Fruit fly (Drosophila melanogaster): ENCODE measurements around the gene CG5250.

CG5250 gene

DNA sequence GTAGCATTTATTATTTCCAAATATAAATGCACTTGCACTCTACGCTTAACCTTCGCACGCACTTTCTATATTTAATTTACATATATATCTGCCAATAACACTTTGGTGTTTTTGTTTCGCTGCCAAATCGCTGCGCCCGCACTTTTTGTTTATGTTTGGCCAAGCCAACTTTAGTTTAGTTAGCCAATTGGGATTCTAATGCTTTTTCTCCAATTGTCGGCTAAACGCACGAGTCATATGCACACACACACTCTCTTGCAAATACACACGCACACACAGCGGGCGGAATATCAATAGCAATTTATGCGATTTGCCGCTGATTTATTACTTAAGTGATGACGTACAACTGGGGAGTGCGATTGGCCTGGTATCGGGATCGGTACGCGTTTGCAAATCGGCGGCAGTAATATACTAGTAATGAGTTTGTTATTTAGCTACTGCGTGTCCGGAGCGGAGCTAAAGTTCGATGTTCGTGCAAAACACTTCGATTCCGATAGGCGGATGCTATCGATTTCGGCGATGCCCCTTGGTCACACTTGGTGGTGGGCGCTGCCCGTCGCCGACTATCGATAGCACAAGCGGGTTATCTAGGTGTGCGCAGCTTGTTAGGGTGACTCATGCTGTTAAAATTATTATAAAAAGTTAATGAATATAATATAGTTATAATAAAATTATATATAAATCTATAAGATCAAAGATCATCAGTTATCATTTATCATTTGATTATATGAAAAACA lies 2.8 kb downstream of the CG5250 start, which contains the start of gene vib (continued):
- TF ChIP-seq CG10267 (tag; optimal IDR thresholded peaks at IDR 0.05) (peak; percentile 75), CG8388 (GFP tag; optimal IDR thresholded peaks at IDR 0.05) (peak; percentile 36), prd (optimal IDR thresholded peaks at IDR 0.05) (no peak), prd (GFP tag; IDR thresholded peaks at IDR 0.05) (no peak; the same call in 2 of the 3 replicates), onecut (GFP tag; IDR thresholded peaks at IDR 0.05) (peak; percentile 72), B-H1 (GFP tag; IDR thresholded peaks at IDR 0.05) (no peak), Antp (GFP tag; optimal IDR thresholded peaks at IDR 0.05) (no peak), sd (tag; optimal IDR thresholded peaks at IDR 0.05) (no peak), Six4 (GFP tag; optimal IDR thresholded peaks at IDR 0.05) (peak; percentile 19), zen (tag; optimal IDR thresholded peaks at IDR 0.05) (peak; percentile 32), CG11723 (GFP tag; optimal IDR thresholded peaks at IDR 0.05) (no peak), kni (GFP tag; optimal IDR thresholded peaks at IDR 0.05) (no peak), CG8944 (GFP tag; optimal IDR thresholded peaks at IDR 0.05) (no peak), row (GFP tag; IDR thresholded peaks at IDR 0.05) (peak; percentile 84), CG8359 (GFP tag; optimal IDR thresholded peaks at IDR 0.05; ENCODE audit: borderline replicate concordance) (no peak), CG15479 (GFP tag; optimal IDR thresholded peaks at IDR 0.05) (no peak), Sry-β (GFP tag; optimal IDR thresholded peaks at IDR 0.05) (peak; percentile 77), hth (optimal IDR thresholded peaks at IDR 0.05) (no peak), Blimp-1 (GFP tag; optimal IDR thresholded peaks at IDR 0.05) (no peak), psq (GFP tag; optimal IDR thresholded peaks at IDR 0.05) (no peak), toy (GFP tag; IDR thresholded peaks at IDR 0.05) (no peak), pzg (GFP tag; optimal IDR thresholded peaks at IDR 0.05) (peak; percentile 87), zen2 (GFP tag; IDR thresholded peaks at IDR 0.05; ENCODE audit: partially characterized antibody) (peak; percentile 86), HLH54F (GFP tag; optimal IDR thresholded peaks at IDR 0.05) (peak; percentile 10), Tbp (GFP tag; optimal IDR thresholded peaks at IDR 0.05) (no peak), B-H2 (GFP tag; optimal IDR thresholded peaks at IDR 0.05) (no peak), CG7556 (GFP tag; optimal IDR thresholded peaks at IDR 0.05) (peak; percentile 59), CG31441 (GFP tag; IDR thresholded peaks at IDR 0.05) (peak; percentile 77), CG4854 (GFP tag; optimal IDR thresholded peaks at IDR 0.05) (no peak), CG4360 (GFP tag; IDR thresholded peaks at IDR 0.05) (peak; percentile 29; the same call in 1 of the 2 replicates), CG6254 (GFP tag; optimal IDR thresholded peaks at IDR 0.05) (peak; percentile 11), trem (tag; optimal IDR thresholded peaks at IDR 0.05) (peak; percentile 77), Dbx (GFP tag; IDR thresholded peaks at IDR 0.05) (peak; percentile 65; the same call in 2 of the 3 replicates), CG3995 (GFP tag; optimal IDR thresholded peaks at IDR 0.05) (peak; percentile 45), cg (GFP tag; optimal IDR thresholded peaks at IDR 0.05) (peak; percentile 89), CG17612 (GFP tag; IDR thresholded peaks at IDR 0.05) (no peak), sqz (GFP tag; optimal IDR thresholded peaks at IDR 0.05) (no peak), gsb (GFP tag; IDR thresholded peaks at IDR 0.05) (no peak), Chrac-16 (GFP tag; optimal IDR thresholded peaks at IDR 0.05) (peak; percentile 12), nmo (GFP tag; optimal IDR thresholded peaks at IDR 0.05) (peak; percentile 61), Ravus (GFP tag; IDR thresholded peaks at IDR 0.05) (no peak), dm (GFP tag; optimal IDR thresholded peaks at IDR 0.05) (peak; percentile 25), Myb (GFP tag; optimal IDR thresholded peaks at IDR 0.05) (peak; percentile 20), CG5953 (GFP tag; IDR thresholded peaks at IDR 0.05) (no peak), CG3163 (GFP tag; optimal IDR thresholded peaks at IDR 0.05) (no peak), nau (GFP tag; optimal IDR thresholded peaks at IDR 0.05) (no peak), lov (optimal IDR thresholded peaks at IDR 0.05) (no peak), lov (GFP tag; IDR thresholded peaks at IDR 0.05) (no peak), CG7839 (tag; optimal IDR thresholded peaks at IDR 0.05) (no peak), CG4617 (GFP tag; optimal IDR thresholded peaks at IDR 0.05; ENCODE audit: borderline replicate concordance) (peak; percentile 58)
